Fruit fly (Drosophila melanogaster) whole organism, embryonic: Measurements from ENCODE around the gene CG13067.

Experiments
- Atf-2 ChIP-seq: fragments of 200-800 bp; sonication (Bioruptor generic); optimal IDR thresholded peaks from 2 replicates; lab custom pipeline; 2016; ENCODE audit warnings: missing biosample characterization, missing genetic modification characterization
- CG10366 ChIP-seq: fragments of 200-800 bp; sonication (Bioruptor generic); IDR thresholded peaks from 2 replicates; pipeline ENCODE4 v1.3.6; 2022; ENCODE audit warnings: missing biosample characterization, missing genetic modification characterization
- CG12769 ChIP-seq: fragments of 200-800 bp; sonication (Bioruptor generic); optimal IDR thresholded peaks from 2 replicates; lab custom pipeline; 2019; ENCODE audit warnings: missing biosample characterization, mild to moderate bottlenecking, missing genetic modification characterization, moderate library complexity
- CG14050 ChIP-seq: fragments of 200-800 bp; sonication (Bioruptor generic); IDR thresholded peaks from 3 replicates; pipeline ENCODE4 v1.3.6; 2022; ENCODE audit warnings: missing biosample characterization, missing genetic modification characterization
- CG15269 ChIP-seq: fragments of 200-800 bp; sonication (Bioruptor generic); optimal IDR thresholded peaks from 2 replicates; lab custom pipeline; 2018; ENCODE audit warnings: missing biosample characterization, mild to moderate bottlenecking, missing genetic modification characterization, moderate library complexity
- CG16815 ChIP-seq: fragments of 200-800 bp; sonication (Bioruptor generic); optimal IDR thresholded peaks from 3 replicates; lab custom pipeline; 2017; ENCODE audit warnings: missing biosample characterization, mild to moderate bottlenecking, missing genetic modification characterization
- CG17186 ChIP-seq: fragments of 200-800 bp; sonication (Bioruptor generic); optimal IDR thresholded peaks from 3 replicates; lab custom pipeline; 2017; ENCODE audit warnings: missing biosample characterization, missing genetic modification reagents, missing genetic modification characterization
- CG30403 ChIP-seq: fragments of 200-800 bp; sonication (Bioruptor generic); optimal IDR thresholded peaks from 3 replicates; lab custom pipeline; 2016; ENCODE audit warnings: missing biosample characterization, missing genetic modification characterization
- CG31224 ChIP-seq: fragments of 200-800 bp; sonication (Bioruptor generic); IDR thresholded peaks from 2 replicates; pipeline ENCODE4 v1.3.6; 2022; ENCODE audit warnings: missing biosample characterization, missing genetic modification characterization
- CG32532 ChIP-seq: fragments of 200-800 bp; sonication (Bioruptor generic); IDR thresholded peaks from 2 replicates; pipeline ENCODE4 v1.3.6; 2022; ENCODE audit warnings: missing biosample characterization, missing genetic modification characterization
- CG3281 ChIP-seq: fragments of 200-800 bp; sonication (Bioruptor generic); optimal IDR thresholded peaks from 3 replicates; lab custom pipeline; 2017; ENCODE audit warnings: missing biosample characterization, mild to moderate bottlenecking, missing genetic modification characterization
- CG3847 ChIP-seq: fragments of 200-800 bp; sonication (Bioruptor generic); IDR thresholded peaks from 2 replicates; pipeline ENCODE4 v1.3.6; 2022; ENCODE audit warnings: missing biosample characterization, missing genetic modification characterization
- CG6683 ChIP-seq: fragments of 200-800 bp; sonication (Bioruptor generic); optimal IDR thresholded peaks from 2 replicates; lab custom pipeline; 2017; ENCODE audit warnings: missing biosample characterization, mild to moderate bottlenecking, missing genetic modification characterization, missing genetic modification reagents
- CG7372 ChIP-seq: fragments of 200-800 bp; sonication (Bioruptor generic); IDR thresholded peaks from 2 replicates; pipeline ENCODE4 v1.3.6; 2022; ENCODE audit warnings: missing biosample characterization, missing genetic modification characterization
- CG7556 ChIP-seq: fragments of 200-800 bp; sonication (Bioruptor generic); optimal IDR thresholded peaks from 2 replicates; lab custom pipeline; 2017; ENCODE audit warnings: missing biosample characterization, mild to moderate bottlenecking, missing genetic modification characterization
- CG9215 ChIP-seq: fragments of 200-800 bp; sonication (Bioruptor generic); IDR thresholded peaks from 2 replicates; pipeline ENCODE4 v1.3.6; 2022; ENCODE audit warnings: missing biosample characterization, missing genetic modification characterization
- Camta ChIP-seq: fragments of 200-800 bp; sonication (Bioruptor generic); optimal IDR thresholded peaks from 2 replicates; lab custom pipeline; 2016; ENCODE audit warnings: missing biosample characterization, missing genetic modification characterization
- Dbx ChIP-seq: fragments of 200-800 bp; sonication (Bioruptor generic); IDR thresholded peaks from 3 replicates; pipeline ENCODE4 v1.3.6; 2022; ENCODE audit warnings: missing biosample characterization, missing genetic modification characterization
- Dip3 ChIP-seq: fragments of 200-800 bp; sonication (Bioruptor generic); optimal IDR thresholded peaks from 3 replicates; lab custom pipeline; 2016; ENCODE audit warnings: missing biosample characterization, missing genetic modification characterization
- Doc3 ChIP-seq: fragments of 200-800 bp; sonication (Bioruptor generic); IDR thresholded peaks from 3 replicates; pipeline ENCODE4 v1.3.6; 2022; ENCODE audit warnings: missing biosample characterization, missing genetic modification characterization; ENCODE audit not compliant: partially characterized antibody
- Drgx ChIP-seq: fragments of 200-800 bp; sonication (Bioruptor generic); IDR thresholded peaks from 2 replicates; pipeline ENCODE4 v1.3.6; 2022; ENCODE audit warnings: missing biosample characterization, missing genetic modification characterization
- Gsc ChIP-seq: fragments of 200-800 bp; sonication (Bioruptor generic); IDR thresholded peaks from 2 replicates; pipeline ENCODE4 v1.3.6; 2022; ENCODE audit warnings: missing biosample characterization, missing genetic modification characterization
- Gug ChIP-seq: fragments of 200-800 bp; sonication (Bioruptor generic); IDR thresholded peaks from 4 replicates; pipeline ENCODE4 v1.3.6; 2022; ENCODE audit warnings: missing biosample characterization, missing genetic modification characterization
- H2.0 ChIP-seq: fragments of 200-800 bp; sonication (Bioruptor generic); IDR thresholded peaks from 2 replicates; pipeline ENCODE4 v1.3.6; 2022; ENCODE audit warnings: missing biosample characterization, missing genetic modification characterization
- Hmr ChIP-seq: fragments of 200-800 bp; sonication (Bioruptor generic); optimal IDR thresholded peaks from 3 replicates; lab custom pipeline; 2017; ENCODE audit warnings: mild to moderate bottlenecking, missing biosample characterization, missing genetic modification reagents, missing genetic modification characterization
- Kr ChIP-seq: fragments of 200-800 bp; sonication (Bioruptor generic); optimal IDR thresholded peaks from 2 replicates; lab custom pipeline; 2017; ENCODE audit warnings: missing biosample characterization, mild to moderate bottlenecking, missing genetic modification characterization
- Lpt ChIP-seq: fragments of >200 bp; optimal IDR thresholded peaks from 2 replicates; lab custom pipeline; 2018; ENCODE audit warnings: missing biosample characterization, missing genetic modification characterization
- Med ChIP-seq: fragments of 200-800 bp; sonication (Bioruptor generic); peaks from one replicate; lab custom pipeline; 2016; ENCODE audit warnings: missing biosample characterization, missing genetic modification characterization, mild to moderate bottlenecking, inconsistent platforms, moderate library complexity
- Oaz ChIP-seq: fragments of 200-800 bp; sonication (Bioruptor generic); IDR thresholded peaks from 2 replicates; pipeline ENCODE4 v1.3.6; 2022; ENCODE audit warnings: missing biosample characterization, missing genetic modification characterization
- Oli ChIP-seq: fragments of 200-800 bp; sonication (Bioruptor generic); optimal IDR thresholded peaks from 2 replicates; lab custom pipeline; 2018; ENCODE audit warnings: missing biosample characterization, mild to moderate bottlenecking, missing genetic modification characterization, moderate library complexity
- Trl ChIP-seq, 3 experiments: fragments of >200 bp in 2 of 3; fragments of 200-800 bp in 1 of 3; sonication (Bioruptor generic) in 1 of 3; optimal IDR thresholded peaks; 2 replicates in 1 of 3; 3 replicates in 2 of 3; lab custom pipeline; 2016 to 2017; ENCODE audit warnings: missing biosample characterization in 1 of 3, missing genetic modification characterization in 1 of 3
- al ChIP-seq: fragments of 200-800 bp; sonication (Bioruptor generic); IDR thresholded peaks from 2 replicates; pipeline ENCODE4 v1.3.6; 2022; ENCODE audit warnings: missing biosample characterization, missing genetic modification characterization
- aop ChIP-seq: fragments of 200-800 bp; sonication (Bioruptor generic); IDR thresholded peaks from 2 replicates; pipeline ENCODE4 v1.3.6; 2022; ENCODE audit warnings: missing biosample characterization, missing genetic modification characterization
- caup ChIP-seq: fragments of 200-800 bp; sonication (Bioruptor generic); optimal IDR thresholded peaks from 3 replicates; lab custom pipeline; 2017; ENCODE audit warnings: missing biosample characterization, mild to moderate bottlenecking, missing genetic modification characterization, moderate library complexity; ENCODE audit not compliant: severe bottlenecking
- chif ChIP-seq, 2 experiments: fragments of 200-800 bp; sonication (Bioruptor generic); optimal IDR thresholded peaks; 3 replicates each; lab custom pipeline; 2016; ENCODE audit warnings: missing biosample characterization in 2 of 2, missing genetic modification characterization in 2 of 2
- crc ChIP-seq: fragments of 200-800 bp; sonication (Bioruptor generic); optimal IDR thresholded peaks from 2 replicates; lab custom pipeline; 2016; ENCODE audit warnings: missing biosample characterization, missing genetic modification characterization
- da ChIP-seq: fragments of 200-800 bp; sonication (Bioruptor generic); optimal IDR thresholded peaks from 2 replicates; lab custom pipeline; 2016; ENCODE audit warnings: missing biosample characterization, missing genetic modification characterization
- gem ChIP-seq: fragments of 200-800 bp; sonication (Bioruptor generic); optimal IDR thresholded peaks from 2 replicates; lab custom pipeline; 2019; ENCODE audit warnings: missing biosample characterization, mild to moderate bottlenecking, missing genetic modification characterization, moderate library complexity
- her ChIP-seq: fragments of 200-800 bp; sonication (Bioruptor generic); optimal IDR thresholded peaks from 2 replicates; lab custom pipeline; 2016; ENCODE audit warnings: missing biosample characterization, missing genetic modification characterization
- hkb ChIP-seq, 2 experiments: fragments of 200-800 bp in 1 of 2; fragments of >200 bp in 1 of 2; sonication (Bioruptor generic) in 1 of 2; IDR thresholded peaks in 1 of 2; optimal IDR thresholded peaks in 1 of 2; 2 replicates each; pipeline versions ENCODE4 v1.3.6 to Lab custom; 2017 to 2022; ENCODE audit warnings: missing biosample characterization in 1 of 2, missing genetic modification characterization in 1 of 2
- lilli ChIP-seq: fragments of 200-800 bp; sonication (Bioruptor generic); optimal IDR thresholded peaks from 3 replicates; lab custom pipeline; 2016; ENCODE audit warnings: missing biosample characterization, missing genetic modification characterization
- mam ChIP-seq: fragments of 200-800 bp; sonication (Bioruptor generic); optimal IDR thresholded peaks from 3 replicates; lab custom pipeline; 2016; ENCODE audit warnings: missing biosample characterization, missing genetic modification characterization
- mirr ChIP-seq: fragments of 200-800 bp; sonication (Bioruptor generic); optimal IDR thresholded peaks from 3 replicates; lab custom pipeline; 2018; ENCODE audit warnings: missing biosample characterization, mild to moderate bottlenecking, missing genetic modification characterization
- pho ChIP-seq: fragments of 200-800 bp; sonication (Bioruptor generic); optimal IDR thresholded peaks from 2 replicates; lab custom pipeline; 2016; ENCODE audit warnings: missing biosample characterization, missing genetic modification characterization
- pum ChIP-seq: fragments of 200-800 bp; sonication (Bioruptor generic); optimal IDR thresholded peaks from 2 replicates; lab custom pipeline; 2016; ENCODE audit warnings: missing biosample characterization, missing genetic modification characterization
- ranshi ChIP-seq: fragments of 200-800 bp; sonication (Bioruptor generic); IDR thresholded peaks from 2 replicates; pipeline ENCODE4 v1.3.6; 2022; ENCODE audit warnings: missing biosample characterization, missing genetic modification characterization
- row ChIP-seq: fragments of 200-800 bp; sonication (Bioruptor generic); IDR thresholded peaks from 3 replicates; pipeline ENCODE4 v1.3.6; 2022; ENCODE audit warnings: missing biosample characterization, missing genetic modification characterization
- schlank ChIP-seq: fragments of 200-800 bp; sonication (Bioruptor generic); optimal IDR thresholded peaks from 2 replicates; lab custom pipeline; 2018; ENCODE audit warnings: missing biosample characterization, mild to moderate bottlenecking, missing genetic modification characterization
- sens ChIP-seq: fragments of 200-800 bp; sonication (Bioruptor generic); peaks from one replicate; lab custom pipeline; 2016; ENCODE audit warnings: missing biosample characterization, missing genetic modification characterization
- slbo ChIP-seq: fragments of 200-800 bp; sonication (Bioruptor generic); IDR thresholded peaks from 2 replicates; pipeline ENCODE4 v1.3.6; 2022; ENCODE audit warnings: missing biosample characterization, missing genetic modification characterization

The CG13067 gene

DNA sequence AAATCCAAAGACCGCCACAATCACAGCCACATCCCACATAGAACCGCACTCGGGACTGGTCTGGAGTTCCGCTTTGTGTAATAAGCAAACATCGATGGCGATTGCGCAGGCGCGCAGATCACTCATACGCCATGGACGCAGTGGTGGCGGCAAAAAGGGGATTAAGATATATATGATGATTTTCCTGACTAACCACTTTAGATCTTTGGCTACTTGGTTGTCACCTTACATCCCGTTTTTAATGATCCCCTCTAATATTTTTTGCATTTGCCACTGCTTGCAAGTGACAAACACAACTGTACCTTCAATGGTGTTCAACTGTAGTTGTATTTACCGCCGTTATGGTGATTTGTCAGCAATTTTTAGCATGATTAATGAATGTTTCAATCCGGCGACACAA is 38.9 kb downstream of the CG13067 start (continued):
- TF ChIP-seq Med (GFP tag; lab: Kevin White, UChicago) (peak; percentile 86), CG30403 (GFP tag; lab: Kevin White, UChicago) (peak; percentile 38), chif (GFP tag; optimal IDR thresholded peaks at IDR 0.05; lab: Kevin White, UChicago) (peak in 1 of 2 experiments; percentile 10), Hmr (GFP tag; lab: Kevin White, UChicago) (peak; percentile 63), slbo (GFP tag; lab: Robert Waterston, UW) (peak; percentile 72), Gsc (GFP tag; lab: Robert Waterston, UW) (no peak), crc (GFP tag; lab: Kevin White, UChicago) (no peak), her (peak; percentile 40), Trl (optimal IDR thresholded peaks at IDR 0.05; lab: Kevin White, UChicago) (no peak), Trl (GFP tag; optimal IDR thresholded peaks at IDR 0.05; lab: Kevin White, UChicago) (peak; percentile 38), CG3847 (peak; percentile 26; the same call in 1 of the 2 replicates), hkb (optimal IDR thresholded peaks at IDR 0.05; lab: Kevin White, UChicago) (no peak), hkb (GFP tag; IDR thresholded peaks at IDR 0.05; lab: Robert Waterston, UW) (0 out of 2 replicates have a peak, but pooled peaks have one; percentile 31), Dbx (GFP tag; lab: Robert Waterston, UW) (peak; percentile 64), CG17186 (GFP tag; lab: Kevin White, UChicago) (no peak), pum (GFP tag; lab: Kevin White, UChicago) (no peak), CG16815 (GFP tag; lab: Kevin White, UChicago) (peak; percentile 14), gem (peak; percentile 35), CG9215 (GFP tag; lab: Robert Waterston, UW) (peak; percentile 42), Kr (no peak), CG12769 (tag; lab: Kevin White, UChicago) (peak; percentile 54), CG3281 (GFP tag; lab: Kevin White, UChicago) (peak; percentile 27), Oaz (GFP tag; lab: Robert Waterston, UW) (no peak), pho (peak; percentile 4), da (GFP tag; lab: Kevin White, UChicago) (no peak), ranshi (0 out of 2 replicates have a peak, but pooled peaks have one; percentile 29), row (GFP tag; lab: Robert Waterston, UW) (peak; percentile 40; the same call in 1 of the 3 replicates), Camta (GFP tag; lab: Kevin White, UChicago) (no peak), CG10366 (GFP tag; lab: Robert Waterston, UW) (0 out of 2 replicates have a peak, but pooled peaks have one; percentile 13), lilli (GFP tag; lab: Kevin White, UChicago) (peak; percentile 43), Doc3 (no peak), caup (GFP tag; lab: Kevin White, UChicago) (peak; percentile 11), al (GFP tag; lab: Robert Waterston, UW) (0 out of 2 replicates have a peak, but pooled peaks have one; percentile 25), Dip3 (GFP tag; lab: Kevin White, UChicago) (peak; percentile 5), aop (GFP tag; lab: Robert Waterston, UW) (no peak), CG32532 (GFP tag; lab: Robert Waterston, UW) (0 out of 2 replicates have a peak, but pooled peaks have one; percentile 6), CG15269 (tag; lab: Kevin White, UChicago) (peak; percentile 10), CG31224 (GFP tag; lab: Robert Waterston, UW) (0 out of 2 replicates have a peak, but pooled peaks have one; percentile 20), CG7556 (no peak), Oli (no peak), CG14050 (no peak), Atf-2 (GFP tag; lab: Kevin White, UChicago) (no peak), mirr (GFP tag; lab: Kevin White, UChicago) (no peak), schlank (tag; lab: Kevin White, UChicago) (peak; percentile 67), mam (GFP tag; lab: Kevin White, UChicago) (peak; percentile 32), Drgx (GFP tag; lab: Robert Waterston, UW) (peak; percentile 86), CG6683 (no peak), Gug (GFP tag; lab: Robert Waterston, UW) (0 out of 4 replicates have a peak, but pooled peaks have one; percentile 6), Lpt (GFP tag; lab: Kevin White, UChicago) (no peak), sens (GFP tag; lab: Kevin White, UChicago) (no peak), CG7372 (GFP tag; lab: Robert Waterston, UW) (0 out of 2 replicates have a peak, but pooled peaks have one; percentile 11), H2.0 (GFP tag; lab: Robert Waterston, UW) (peak; percentile 49; the same call in 1 of the 2 replicates)
